Worm (Caenorhabditis elegans) whole organism, early embryonic: ENCODE measurements around the gene T22C8.6.

Experiments
- F13C5.2 ChIP-seq: sonication (generic microtip); optimal IDR thresholded peaks from 2 replicates; lab custom pipeline; 2017; ENCODE audit warnings: mild to moderate bottlenecking, missing genetic modification characterization, inconsistent platforms, missing compliant biosample characterization
- aly-1 ChIP-seq: sonication (generic microtip); optimal IDR thresholded peaks from 2 replicates; lab custom pipeline; 2016; ENCODE audit warnings: missing genetic modification characterization, missing compliant biosample characterization
- ama-1 ChIP-seq: fragments of 150-350 bp; optimal IDR thresholded peaks from 2 replicates; lab custom pipeline; 2014
- hnd-1 ChIP-seq: sonication (generic microtip); optimal IDR thresholded peaks from 2 replicates; lab custom pipeline; 2016; ENCODE audit warnings: missing genetic modification characterization, missing compliant biosample characterization
- pes-1 ChIP-seq: fragments of 200-800 bp; sonication (Bioruptor generic); IDR thresholded peaks from 2 replicates; pipeline ENCODE4 v1.3.6; 2022; ENCODE audit warnings: missing genetic modification reagents, missing genetic modification characterization, missing compliant biosample characterization
- tbx-37 ChIP-seq: fragments of 200-800 bp; sonication (Bioruptor generic); conservative IDR thresholded peaks from 2 replicates; pipeline ENCODE4 v1.3.6; 2022; ENCODE audit warnings: missing genetic modification reagents, missing genetic modification characterization, missing compliant biosample characterization

DNA sequence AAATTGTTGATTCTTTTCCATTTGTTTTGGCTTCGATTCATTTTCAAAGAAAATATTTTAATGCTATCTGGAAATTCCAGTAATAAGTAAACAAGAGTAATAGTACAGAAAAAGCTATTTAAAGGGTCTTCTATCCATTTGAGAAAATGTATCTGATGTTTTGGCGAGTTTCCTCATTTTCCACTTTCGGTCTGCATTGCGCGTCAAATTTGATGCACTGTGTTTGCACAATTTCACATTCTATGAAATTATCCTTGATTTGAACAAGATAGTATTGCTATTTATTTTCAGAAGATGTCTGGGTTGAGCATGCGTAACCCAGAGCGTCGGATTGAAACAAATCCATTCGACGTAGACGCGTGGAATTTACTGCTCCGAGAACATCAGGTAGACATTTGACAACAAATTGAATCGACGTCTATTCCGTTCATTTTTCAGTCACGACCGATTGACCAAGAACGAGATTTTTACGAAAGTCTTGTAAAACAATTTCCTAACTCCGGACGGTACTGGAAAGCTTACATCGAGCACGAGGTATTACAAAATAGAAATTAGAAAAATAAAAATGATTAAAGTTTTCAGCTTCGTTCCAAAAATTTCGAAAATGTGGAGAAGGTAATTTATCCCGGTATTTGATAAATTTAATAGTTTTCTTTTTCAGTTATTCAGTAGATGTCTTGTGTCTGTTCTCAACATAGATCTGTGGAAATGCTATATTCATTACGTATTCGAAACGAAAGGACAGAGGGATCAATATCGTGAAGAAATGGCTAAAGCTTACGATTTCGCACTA lies 26.3 kb downstream of the T22C8.6 start, which contains the start of gene suf-1:
- TF ChIP-seq tbx-37 (GFP tag; lab: Robert Waterston, UW) = no peak
- TF ChIP-seq ama-1 = peak; percentile 71
- no peak for TF ChIP-seq F13C5.2 (tag; lab: Kevin White, UChicago)
- TF ChIP-seq pes-1 (GFP tag; lab: Robert Waterston, UW) = no peak
- no peak for TF ChIP-seq hnd-1 (tag; lab: Kevin White, UChicago)
- TF ChIP-seq aly-1 (tag; lab: Kevin White, UChicago) = no peak
